Fruit fly (Drosophila melanogaster) whole organism, adult: Measurements from ENCODE around the gene CG31198.
"Not testable (repeated sequence)": the region's sequence is repeated elsewhere in the genome, so short reads cannot be mapped to it uniquely, and the experiment has no call there.

ENCODE experiments used
- CG11617 ChIP-seq: fragments of 200-800 bp; sonication (Bioruptor generic); optimal IDR thresholded peaks from 2 replicates; lab custom pipeline; 2017; ENCODE audit warnings: mild to moderate bottlenecking, missing biosample characterization, missing genetic modification reagents, missing genetic modification characterization
- CG12768 ChIP-seq: fragments of 200-800 bp; sonication (Bioruptor generic); optimal IDR thresholded peaks from 2 replicates; lab custom pipeline; 2017; ENCODE audit warnings: missing biosample characterization, missing genetic modification characterization, mild to moderate bottlenecking, moderate library complexity, missing genetic modification reagents
- CG14711 ChIP-seq: fragments of 200-800 bp; sonication (Bioruptor generic); optimal IDR thresholded peaks from 2 replicates; lab custom pipeline; 2018; ENCODE audit warnings: missing biosample characterization, mild to moderate bottlenecking, missing genetic modification characterization, moderate library complexity
- CG1620 ChIP-seq: fragments of 200-800 bp; sonication (Bioruptor generic); optimal IDR thresholded peaks from 2 replicates; lab custom pipeline; 2016; ENCODE audit warnings: missing biosample characterization, missing genetic modification characterization
- CG33017 ChIP-seq: fragments of 200-800 bp; sonication (Bioruptor generic); optimal IDR thresholded peaks from 2 replicates; lab custom pipeline; 2018; ENCODE audit warnings: missing biosample characterization, mild to moderate bottlenecking, missing genetic modification characterization, moderate library complexity
- CG5204 ChIP-seq: fragments of 200-800 bp; sonication (Bioruptor generic); optimal IDR thresholded peaks from 2 replicates; lab custom pipeline; 2016; ENCODE audit warnings: missing biosample characterization, missing genetic modification characterization
- CG7045 ChIP-seq: fragments of 200-800 bp; sonication (Bioruptor generic); optimal IDR thresholded peaks from 2 replicates; lab custom pipeline; 2017; ENCODE audit warnings: missing biosample characterization, mild to moderate bottlenecking, missing genetic modification characterization
- CG7101 ChIP-seq: fragments of 200-800 bp; sonication (Bioruptor generic); optimal IDR thresholded peaks from 2 replicates; lab custom pipeline; 2018; ENCODE audit warnings: missing biosample characterization, mild to moderate bottlenecking, missing genetic modification characterization, moderate library complexity
- Clk ChIP-seq: fragments of 200-800 bp; sonication (Bioruptor generic); optimal IDR thresholded peaks from 2 replicates; lab custom pipeline; 2017; ENCODE audit warnings: missing biosample characterization, missing genetic modification characterization
- Crg-1 ChIP-seq: fragments of 200-800 bp; sonication (Bioruptor generic); optimal IDR thresholded peaks from 2 replicates; lab custom pipeline; 2016; ENCODE audit warnings: missing biosample characterization, missing genetic modification characterization
- Hr96 ChIP-seq: fragments of 200-800 bp; sonication (Bioruptor generic); optimal IDR thresholded peaks from 2 replicates; lab custom pipeline; 2016; ENCODE audit warnings: missing biosample characterization, missing genetic modification characterization
- Mnt ChIP-seq: fragments of 200-800 bp; sonication (Bioruptor generic); optimal IDR thresholded peaks from 2 replicates; lab custom pipeline; 2016; ENCODE audit warnings: missing biosample characterization, mild to moderate bottlenecking, missing genetic modification characterization
- bab1 ChIP-seq: fragments of 200-800 bp; sonication (Bioruptor generic); optimal IDR thresholded peaks from 3 replicates; lab custom pipeline; 2019; ENCODE audit warnings: missing biosample characterization, mild to moderate bottlenecking, missing genetic modification characterization, moderate library complexity
- cic ChIP-seq: fragments of 200-800 bp; sonication (Bioruptor generic); optimal IDR thresholded peaks from 2 replicates; lab custom pipeline; 2017; ENCODE audit warnings: missing biosample characterization, mild to moderate bottlenecking, missing genetic modification characterization, moderate library complexity
- cnc ChIP-seq, 2 experiments: fragments of >200 bp; optimal IDR thresholded peaks; 2 replicates each; lab custom pipeline; 2017
- kay ChIP-seq: fragments of 200-800 bp; sonication (Bioruptor generic); peaks from one replicate; lab custom pipeline; 2016; ENCODE audit warnings: missing biosample characterization, missing genetic modification characterization, borderline replicate concordance
- ovo ChIP-seq: fragments of 200-800 bp; sonication (Bioruptor generic); optimal IDR thresholded peaks from 2 replicates; lab custom pipeline; 2016; ENCODE audit warnings: missing biosample characterization, missing genetic modification characterization
- pad ChIP-seq: fragments of 200-800 bp; sonication (Bioruptor generic); optimal IDR thresholded peaks from 3 replicates; lab custom pipeline; 2017; ENCODE audit warnings: missing biosample characterization, missing genetic modification characterization, mild to moderate bottlenecking, moderate library complexity, missing genetic modification reagents
- tj ChIP-seq: fragments of 200-800 bp; sonication (Bioruptor generic); optimal IDR thresholded peaks from 3 replicates; lab custom pipeline; 2017; ENCODE audit warnings: missing biosample characterization, mild to moderate bottlenecking, missing genetic modification characterization, moderate library complexity
- toe ChIP-seq: fragments of 200-800 bp; sonication (Bioruptor generic); optimal IDR thresholded peaks from 2 replicates; lab custom pipeline; 2016; ENCODE audit warnings: missing biosample characterization, missing genetic modification characterization

The CG31198 gene

dm6 chr3R:21730955-21731354 lies 23.2 kb upstream of the CG31198 start:
- TF ChIP-seq Mnt (GFP tag; lab: Kevin White, UChicago) (no peak), CG33017 (tag; lab: Kevin White, UChicago) (no peak), pad (GFP tag; lab: Kevin White, UChicago) (no peak), cnc (optimal IDR thresholded peaks at IDR 0.05; lab: Kevin White, UChicago) (no peak), Crg-1 (GFP tag; lab: Kevin White, UChicago) (no peak), tj (no peak), CG7045 (no peak), CG14711 (tag; lab: Kevin White, UChicago) (no peak), Hr96 (GFP tag; lab: Kevin White, UChicago) (no peak), ovo (GFP tag; lab: Kevin White, UChicago) (no peak), CG11617 (GFP tag; lab: Kevin White, UChicago) (no peak), bab1 (GFP tag; lab: Kevin White, UChicago) (no peak), toe (GFP tag; lab: Kevin White, UChicago) (no peak), kay (no peak), cic (GFP tag; lab: Kevin White, UChicago) (no peak)

- TF ChIP-seq cic (GFP tag; lab: Kevin White, UChicago) = no peak
- TF ChIP-seq CG12768 (GFP tag; lab: Kevin White, UChicago) = no peak
- TF ChIP-seq CG14711 (tag; lab: Kevin White, UChicago) = no peak
- TF ChIP-seq Mnt (GFP tag; lab: Kevin White, UChicago) = no peak
- TF ChIP-seq cnc (optimal IDR thresholded peaks at IDR 0.05; lab: Kevin White, UChicago) = no peak
- no peak for TF ChIP-seq pad (GFP tag; lab: Kevin White, UChicago)
- TF ChIP-seq CG33017 (tag; lab: Kevin White, UChicago) = no peak
- no peak for TF ChIP-seq CG11617 (GFP tag; lab: Kevin White, UChicago)
- TF ChIP-seq Crg-1 (GFP tag; lab: Kevin White, UChicago) = no peak
- no peak for TF ChIP-seq kay
- no peak for TF ChIP-seq tj
- no peak for TF ChIP-seq bab1 (GFP tag; lab: Kevin White, UChicago)
- no peak for TF ChIP-seq CG5204 (GFP tag; lab: Kevin White, UChicago)
- no peak for TF ChIP-seq CG1620 (GFP tag; lab: Kevin White, UChicago)
- no peak for TF ChIP-seq toe (GFP tag; lab: Kevin White, UChicago)
- TF ChIP-seq CG7101 = no peak
- TF ChIP-seq ovo (GFP tag; lab: Kevin White, UChicago) = no peak
- no peak for TF ChIP-seq CG7045
- no peak for TF ChIP-seq Clk
Observed at dm6 chr3R:21731682-21732081, 22.4 kb upstream of the CG31198 start.

dm6 chr3R:21732901-21733300 lies 21.2 kb upstream of the CG31198 start:
- TF ChIP-seq cnc (optimal IDR thresholded peaks at IDR 0.05; lab: Kevin White, UChicago) = no peak
- no peak for TF ChIP-seq CG5204 (GFP tag; lab: Kevin White, UChicago)
- TF ChIP-seq CG1620 (GFP tag; lab: Kevin White, UChicago) = no peak
- TF ChIP-seq bab1 (GFP tag; lab: Kevin White, UChicago) = no peak
- TF ChIP-seq Crg-1 (GFP tag; lab: Kevin White, UChicago) = no peak
- no peak for TF ChIP-seq CG7101
- TF ChIP-seq pad (GFP tag; lab: Kevin White, UChicago) = no peak
- TF ChIP-seq cic (GFP tag; lab: Kevin White, UChicago) = no peak
- TF ChIP-seq toe (GFP tag; lab: Kevin White, UChicago) = no peak
- TF ChIP-seq ovo (GFP tag; lab: Kevin White, UChicago) = no peak
- no peak for TF ChIP-seq kay
- TF ChIP-seq Mnt (GFP tag; lab: Kevin White, UChicago) = no peak
- no peak for TF ChIP-seq CG33017 (tag; lab: Kevin White, UChicago)
- TF ChIP-seq Clk = no peak
- no peak for TF ChIP-seq tj
- no peak for TF ChIP-seq CG7045
- no peak for TF ChIP-seq Hr96 (GFP tag; lab: Kevin White, UChicago)
- no peak for TF ChIP-seq CG14711 (tag; lab: Kevin White, UChicago)

- TF ChIP-seq ovo (GFP tag; lab: Kevin White, UChicago); kay; pad (GFP tag; lab: Kevin White, UChicago): not testable (repeated sequence)
Observed at dm6 chr3R:21736196-21736595, 17.9 kb upstream of the CG31198 start, which contains the start of gene Sfp93F. Sfp93F (minus strand) TSS chr3R:21736296.

dm6 chr3R:21736749-21737148 lies 17.4 kb upstream of the CG31198 start, which contains the start of gene CG42869:
CG42869 (minus strand) TSS chr3R:21736849.
- TF ChIP-seq bab1 (GFP tag; lab: Kevin White, UChicago) (no peak), ovo (GFP tag; lab: Kevin White, UChicago) (no peak), tj (no peak), CG7101 (no peak), Clk (no peak), cic (GFP tag; lab: Kevin White, UChicago) (no peak), CG11617 (GFP tag; lab: Kevin White, UChicago) (no peak), kay (no peak), toe (GFP tag; lab: Kevin White, UChicago) (no peak), CG12768 (GFP tag; lab: Kevin White, UChicago) (no peak), Mnt (GFP tag; lab: Kevin White, UChicago) (no peak), CG5204 (GFP tag; lab: Kevin White, UChicago) (no peak), CG1620 (GFP tag; lab: Kevin White, UChicago) (no peak), pad (GFP tag; lab: Kevin White, UChicago) (no peak), cnc (optimal IDR thresholded peaks at IDR 0.05; lab: Kevin White, UChicago) (no peak), CG33017 (tag; lab: Kevin White, UChicago) (no peak), CG7045 (no peak), Hr96 (GFP tag; lab: Kevin White, UChicago) (no peak), CG14711 (tag; lab: Kevin White, UChicago) (no peak), Crg-1 (GFP tag; lab: Kevin White, UChicago) (no peak)

- TF ChIP-seq CG5204 (GFP tag; lab: Kevin White, UChicago) (no peak), CG11617 (GFP tag; lab: Kevin White, UChicago) (no peak), CG1620 (GFP tag; lab: Kevin White, UChicago) (no peak), tj (no peak), Mnt (GFP tag; lab: Kevin White, UChicago) (no peak)
Observed at dm6 chr3R:21737264-21737663, 16.9 kb upstream of the CG31198 start, which contains the start of gene CG42870. CG42870 (minus strand) TSS chr3R:21737364.
